Worm (Caenorhabditis elegans): ENCODE data around the gene pigk-1.
A peak's percentile ranks its signal among the peaks of the same experiment; 100 is the strongest.

pigk-1 gene

DNA sequence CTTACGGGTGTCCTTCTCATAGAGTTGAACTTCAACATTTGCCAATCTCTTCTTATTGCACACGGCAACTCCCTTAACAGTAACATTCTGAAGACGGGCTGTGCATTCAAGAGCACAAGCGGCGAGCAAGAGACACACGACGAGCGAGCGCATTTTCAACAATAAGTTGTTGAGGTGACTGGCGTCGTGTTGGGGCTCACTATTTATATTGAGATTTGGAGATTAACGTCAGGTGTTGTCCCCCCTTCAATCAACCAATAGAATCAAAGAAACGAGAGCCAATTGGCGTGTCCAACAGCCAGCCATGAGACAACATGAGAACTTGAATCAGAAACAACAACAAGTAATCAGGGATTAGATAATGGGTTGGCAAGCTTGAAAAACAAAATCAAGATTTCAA is 45.9 kb downstream of the pigk-1 start, which contains the start of gene ttr-16:
Gene ttr-16 (minus strand): TSS at position 176 of the 400 bp plus-strand sequence.
- TF ChIP-seq fkh-8 (tag; optimal IDR thresholded peaks at IDR 0.05) (no peak), pag-3 (tag; optimal IDR thresholded peaks at IDR 0.05; ENCODE audit: borderline replicate concordance, insufficient read depth) (no peak), ceh-82 (tag; optimal IDR thresholded peaks at IDR 0.05) (no peak), nhr-77 (tag; optimal IDR thresholded peaks at IDR 0.05) (no peak), lin-35 (GFP tag; optimal IDR thresholded peaks at IDR 0.05) (no peak), unc-62 (GFP tag; optimal IDR thresholded peaks at IDR 0.05) (no peak), vab-15 (tag; optimal IDR thresholded peaks at IDR 0.05) (no peak), lin-15B (tag; optimal IDR thresholded peaks at IDR 0.05) (no peak), ceh-63 (GFP tag; optimal IDR thresholded peaks at IDR 0.05) (no peak), nhr-76 (tag; optimal IDR thresholded peaks at IDR 0.05) (no peak), C16A3.4 (tag; optimal IDR thresholded peaks at IDR 0.05) (no peak), nhr-47 (tag; optimal IDR thresholded peaks at IDR 0.05) (peak; percentile 31), mep-1 (tag; optimal IDR thresholded peaks at IDR 0.05) (no peak), rnt-1 (tag; optimal IDR thresholded peaks at IDR 0.05) (peak; percentile 85), mab-9 (GFP tag; IDR thresholded peaks at IDR 0.05) (no peak), pax-3 (tag; optimal IDR thresholded peaks at IDR 0.05) (no peak), mef-2 (tag; optimal IDR thresholded peaks at IDR 0.05) (no peak), egl-27 (tag; optimal IDR thresholded peaks at IDR 0.05) (no peak), tbx-2 (tag; optimal IDR thresholded peaks at IDR 0.05) (no peak), aly-2 (tag; optimal IDR thresholded peaks at IDR 0.05) (no peak), zag-1 (tag; optimal IDR thresholded peaks at IDR 0.05) (no peak), ces-1 (GFP tag; optimal IDR thresholded peaks at IDR 0.05) (no peak), C04F5.9 (tag; optimal IDR thresholded peaks at IDR 0.05) (no peak), C34B4.2 (tag; optimal IDR thresholded peaks at IDR 0.05) (no peak), unc-98 (GFP tag; IDR thresholded peaks at IDR 0.05) (no peak), lsy-2 (tag; optimal IDR thresholded peaks at IDR 0.05) (peak in 1 of 2 experiments; percentile 52), nhr-90 (tag; optimal IDR thresholded peaks at IDR 0.05; ENCODE audit: poor library complexity) (no peak), efl-1 (optimal IDR thresholded peaks at IDR 0.05) (peak in 1 of 2 experiments; percentile 10), efl-1 (GFP tag; optimal IDR thresholded peaks at IDR 0.05 in 1 of 2) (no peak), nhr-237 (tag; optimal IDR thresholded peaks at IDR 0.05) (no peak), fkh-10 (GFP tag; optimal IDR thresholded peaks at IDR 0.05) (no peak), nhr-71 (tag; optimal IDR thresholded peaks at IDR 0.05) (peak; percentile 80), dpl-1 (GFP tag; optimal IDR thresholded peaks at IDR 0.05) (no peak), alr-1 (tag; optimal IDR thresholded peaks at IDR 0.05; ENCODE audit: borderline replicate concordance) (no peak), lin-39 (tag; optimal IDR thresholded peaks at IDR 0.05) (peak; percentile 34), dsc-1 (tag; optimal IDR thresholded peaks at IDR 0.05) (no peak), elt-3 (tag; optimal IDR thresholded peaks at IDR 0.05) (no peak), Y116A8C.19 (tag; optimal IDR thresholded peaks at IDR 0.05; ENCODE audit: borderline replicate concordance) (no peak), ets-5 (GFP tag; IDR thresholded peaks at IDR 0.05) (no peak), jun-1 (tag; optimal IDR thresholded peaks at IDR 0.05) (no peak), irx-1 (tag; optimal IDR thresholded peaks at IDR 0.05) (no peak), sup-37 (GFP tag; optimal IDR thresholded peaks at IDR 0.05) (no peak), hlh-17 (GFP tag; optimal IDR thresholded peaks at IDR 0.05; ENCODE audit: borderline replicate concordance) (no peak), unc-86 (tag; optimal IDR thresholded peaks at IDR 0.05) (no peak), ceh-90 (tag; optimal IDR thresholded peaks at IDR 0.05) (no peak), ceh-8 (GFP tag; optimal IDR thresholded peaks at IDR 0.05) (no peak), unc-30 (tag; optimal IDR thresholded peaks at IDR 0.05) (no peak), fkh-4 (tag; optimal IDR thresholded peaks at IDR 0.05; ENCODE audit: borderline replicate concordance) (no peak), zip-4 (GFP tag; optimal IDR thresholded peaks at IDR 0.05) (no peak), fos-1 (tag; optimal IDR thresholded peaks at IDR 0.05) (no peak), tlp-1 (tag; optimal IDR thresholded peaks at IDR 0.05) (no peak), isw-1 (GFP tag; IDR thresholded peaks at IDR 0.05) (no peak), lin-13 (GFP tag; optimal IDR thresholded peaks at IDR 0.05) (no peak), ama-1 (optimal IDR thresholded peaks at IDR 0.05) (peak; percentile 87)

All from whole organism, L1 larva.